Worm (Caenorhabditis elegans): ENCODE data around the gene K07H8.12.

The K07H8.12 gene

ce11 chrIV:8301925-8302324, 25.4 kb upstream of the K07H8.12 start (continued):
- TF ChIP-seq zfp-2 (tag; optimal IDR thresholded peaks at IDR 0.05) (no peak), daf-16 (GFP tag; optimal IDR thresholded peaks at IDR 0.05) (no peak), daf-16 (tag; optimal IDR thresholded peaks at IDR 0.05) (no peak), hlh-11 (tag; optimal IDR thresholded peaks at IDR 0.05) (peak; percentile 41), gei-8 (GFP tag; optimal IDR thresholded peaks at IDR 0.05) (no peak), mes-2 (tag; optimal IDR thresholded peaks at IDR 0.05; ENCODE audit: poor library complexity, severe bottlenecking) (no peak), lsy-2 (tag; optimal IDR thresholded peaks at IDR 0.05) (no peak), saeg-2 (GFP tag; IDR thresholded peaks at IDR 0.05) (no peak), nhr-48 (tag; optimal IDR thresholded peaks at IDR 0.05) (no peak), mxl-2 (GFP tag; conservative IDR thresholded peaks at IDR 0.05) (no peak), snpc-4 (tag; optimal IDR thresholded peaks at IDR 0.05) (no peak), zip-11 (GFP tag; IDR thresholded peaks at IDR 0.05) (no peak), mep-1 (tag; optimal IDR thresholded peaks at IDR 0.05) (peak; percentile 57), lin-29 (GFP tag; IDR thresholded peaks at IDR 0.05) (no peak), nhr-42 (GFP tag; IDR thresholded peaks at IDR 0.05) (no peak), hmg-1.1 (GFP tag; IDR thresholded peaks at IDR 0.05) (no peak), Y5F2A.4 (GFP tag; optimal IDR thresholded peaks at IDR 0.05) (no peak), ces-1 (GFP tag; optimal IDR thresholded peaks at IDR 0.05) (no peak), cey-2 (tag; optimal IDR thresholded peaks at IDR 0.05; ENCODE audit: borderline replicate concordance, insufficient read depth) (no peak)

DNA sequence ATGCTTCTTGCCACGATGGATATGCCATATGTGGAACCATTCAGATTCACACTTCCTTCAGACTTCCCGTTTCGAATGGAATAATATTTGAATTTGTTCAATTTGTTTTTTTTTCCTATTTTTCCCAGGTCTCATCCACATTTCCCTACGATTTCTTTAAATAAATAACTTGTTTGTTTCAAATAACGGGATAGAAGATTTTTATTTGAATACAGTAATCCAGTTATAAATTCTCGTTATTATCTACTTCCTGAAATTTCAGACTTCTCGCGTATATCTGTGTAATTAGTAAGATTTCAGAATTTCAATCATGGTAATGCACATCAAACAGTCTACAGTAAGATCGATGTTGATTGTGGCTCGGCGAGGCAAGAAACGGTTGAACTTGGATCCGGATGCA, 24.0 kb upstream of the K07H8.12 start, which contains the start of gene F35H10.5:
TSS of gene F35H10.5 (plus strand) at position 301 of the 400 bp plus-strand sequence.
- TF ChIP-seq fkh-10 (GFP tag; optimal IDR thresholded peaks at IDR 0.05) (no peak), lin-38 (GFP tag; IDR thresholded peaks at IDR 0.05) (0 out of 2 replicates have a peak, but pooled peaks have one; percentile 8)

ce11 chrIV:8299636-8300035, 23.1 kb upstream of the K07H8.12 start, which contains the start of gene F35H10.6:
Gene F35H10.6 (plus strand): TSS chrIV:8299936.
- TF ChIP-seq egl-27 (tag; optimal IDR thresholded peaks at IDR 0.05) = no peak
- no peak for TF ChIP-seq lin-29 (GFP tag; IDR thresholded peaks at IDR 0.05)
- TF ChIP-seq vab-7 (GFP tag; IDR thresholded peaks at IDR 0.05) = no peak
- no peak for TF ChIP-seq daf-12 (tag; optimal IDR thresholded peaks at IDR 0.05)
- no peak for TF ChIP-seq snpc-1.2 (GFP tag; IDR thresholded peaks at IDR 0.05)
- no peak for TF ChIP-seq attf-4 (tag; optimal IDR thresholded peaks at IDR 0.05)
- no peak for TF ChIP-seq Y105C5A.15 (GFP tag; IDR thresholded peaks at IDR 0.05)
- TF ChIP-seq F49E8.2 (tag; optimal IDR thresholded peaks at IDR 0.05; ENCODE audit: borderline replicate concordance) = no peak
- no peak for TF ChIP-seq aha-1 (tag)
- no peak for TF ChIP-seq unc-130 (GFP tag; optimal IDR thresholded peaks at IDR 0.05)
- TF ChIP-seq pha-4 (GFP tag; IDR thresholded peaks at IDR 0.05) = no peak
- no peak for TF ChIP-seq pha-4 (tag; optimal IDR thresholded peaks at IDR 0.05)
- no peak for TF ChIP-seq R02D3.7 (tag; optimal IDR thresholded peaks at IDR 0.05)
- no peak for TF ChIP-seq daf-8 (GFP tag; IDR thresholded peaks at IDR 0.05)
- no peak for TF ChIP-seq nhr-6 (tag; optimal IDR thresholded peaks at IDR 0.05)
- no peak for TF ChIP-seq egl-43 (GFP tag; IDR thresholded peaks at IDR 0.05)

ce11 chrIV:8297192-8297591, 20.7 kb upstream of the K07H8.12 start, which contains the start of gene nprl-3:
Gene nprl-3 (plus strand): TSS chrIV:8297492.
- no peak for TF ChIP-seq Y5F2A.4 (GFP tag; optimal IDR thresholded peaks at IDR 0.05)
- TF ChIP-seq dmd-9 (GFP tag; IDR thresholded peaks at IDR 0.05) = no peak
- no peak for TF ChIP-seq nhr-41 (GFP tag; IDR thresholded peaks at IDR 0.05)
- TF ChIP-seq ztf-11 (tag; optimal IDR thresholded peaks at IDR 0.05) = no peak
- no peak for TF ChIP-seq ces-1 (GFP tag; optimal IDR thresholded peaks at IDR 0.05)

All from whole organism, L4 larva.